Worm (Caenorhabditis elegans) whole organism, midembryonic: ENCODE data around the gene ooc-3.

Source experiments
- T22C8.4 ChIP-seq: fragments of 200-800 bp; sonication (Bioruptor generic); IDR thresholded peaks from 2 replicates; pipeline ENCODE4 v1.3.6; 2022; ENCODE audit warnings: missing genetic modification characterization, missing compliant biosample characterization
- flt-1 ChIP-seq: fragments of 200-800 bp; sonication (Bioruptor generic); IDR thresholded peaks from 2 replicates; pipeline ENCODE4 v1.3.6; 2022; ENCODE audit warnings: missing genetic modification characterization, missing compliant biosample characterization
- tab-1 ChIP-seq: fragments of 200-800 bp; sonication (Bioruptor generic); IDR thresholded peaks from 2 replicates; pipeline ENCODE4 v1.3.6; 2022; ENCODE audit warnings: missing genetic modification characterization, missing compliant biosample characterization

- TF ChIP-seq flt-1 (GFP tag; lab: Robert Waterston, UW) (peak; percentile 63; the same call in 1 of the 2 replicates), T22C8.4 (GFP tag; lab: Robert Waterston, UW) (no peak), tab-1 (0 out of 2 replicates have a peak, but pooled peaks have one; percentile 62)
Observed at ce11 chrII:11473525-11474181, 21.5 kb downstream of the ooc-3 start, which contains the start of the genes metl-1 and W02B12.11.
